Fruit fly (Drosophila melanogaster): ENCODE data around the gene Coq8.

The Coq8 gene

DNA sequence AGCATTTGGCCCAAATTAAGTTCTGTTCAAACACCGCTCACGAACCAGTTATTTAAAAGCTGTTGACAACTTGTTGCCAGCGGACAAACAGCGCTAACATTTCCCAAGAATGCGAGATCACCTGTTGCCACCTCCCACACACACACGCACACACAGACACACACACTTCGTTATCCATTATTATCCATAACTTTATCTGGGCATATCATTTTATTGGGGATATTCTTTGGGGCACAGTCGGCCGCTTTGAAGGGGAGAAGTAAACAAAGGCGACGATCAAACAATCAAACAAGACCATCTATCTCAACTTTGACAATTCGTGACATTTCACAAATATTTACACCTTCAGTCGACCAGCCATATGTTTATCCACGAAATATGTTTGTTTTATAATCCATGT is 11.8 kb downstream of the Coq8 start (continued):
- TF ChIP-seq CG2678 (tag; optimal IDR thresholded peaks at IDR 0.05) (peak; percentile 51), nmo (GFP tag; optimal IDR thresholded peaks at IDR 0.05) (no peak), h (optimal IDR thresholded peaks at IDR 0.05) (no peak), hth (optimal IDR thresholded peaks at IDR 0.05) (no peak), CG8281 (tag; optimal IDR thresholded peaks at IDR 0.05) (no peak), CG31441 (GFP tag; IDR thresholded peaks at IDR 0.05) (peak; percentile 47), jigr1 (GFP tag; IDR thresholded peaks at IDR 0.05) (no peak), fd96Cb (tag; optimal IDR thresholded peaks at IDR 0.05) (no peak), ash1 (GFP tag; optimal IDR thresholded peaks at IDR 0.05) (no peak), unpg (GFP tag; optimal IDR thresholded peaks at IDR 0.05) (peak; percentile 18), so (GFP tag; IDR thresholded peaks at IDR 0.05) (0 out of 3 replicates have a peak, but pooled peaks have one; percentile 23), btn (GFP tag; optimal IDR thresholded peaks at IDR 0.05) (no peak), tin (GFP tag; optimal IDR thresholded peaks at IDR 0.05) (no peak), lilli (GFP tag; optimal IDR thresholded peaks at IDR 0.05) (no peak), CG30020 (tag; optimal IDR thresholded peaks at IDR 0.05) (no peak), CrebB (tag; optimal IDR thresholded peaks at IDR 0.05) (no peak), CG31224 (GFP tag; IDR thresholded peaks at IDR 0.05) (no peak), Six4 (GFP tag; optimal IDR thresholded peaks at IDR 0.05) (no peak), Myb (GFP tag; optimal IDR thresholded peaks at IDR 0.05) (no peak), amos (GFP tag; IDR thresholded peaks at IDR 0.05; ENCODE audit: partially characterized antibody) (no peak), scrt (GFP tag; optimal IDR thresholded peaks at IDR 0.05) (peak; percentile 22), CG9609 (GFP tag; optimal IDR thresholded peaks at IDR 0.05) (no peak), al (GFP tag; IDR thresholded peaks at IDR 0.05) (no peak), lbe (GFP tag; optimal IDR thresholded peaks at IDR 0.05) (no peak), NK7.1 (GFP tag; optimal IDR thresholded peaks at IDR 0.05) (no peak), CG2712 (tag; optimal IDR thresholded peaks at IDR 0.05) (peak; percentile 31), CG13296 (GFP tag; optimal IDR thresholded peaks at IDR 0.05) (no peak), CG15601 (tag; optimal IDR thresholded peaks at IDR 0.05) (peak; percentile 60), CG11085 (GFP tag; IDR thresholded peaks at IDR 0.05) (no peak), twi (tag; optimal IDR thresholded peaks at IDR 0.05) (no peak), CG1233 (GFP tag; optimal IDR thresholded peaks at IDR 0.05) (peak; percentile 31), CG10267 (tag; optimal IDR thresholded peaks at IDR 0.05) (peak; percentile 26), Dbx (GFP tag; IDR thresholded peaks at IDR 0.05) (no peak), BEAF-32 (GFP tag; optimal IDR thresholded peaks at IDR 0.05) (no peak), MTF-1 (GFP tag; optimal IDR thresholded peaks at IDR 0.05; ENCODE audit: borderline replicate concordance) (peak; percentile 69), CG4617 (GFP tag; optimal IDR thresholded peaks at IDR 0.05; ENCODE audit: borderline replicate concordance) (no peak), Xbp1 (GFP tag; optimal IDR thresholded peaks at IDR 0.05) (no peak), Lim3 (GFP tag; IDR thresholded peaks at IDR 0.05) (no peak), CoRest (tag; optimal IDR thresholded peaks at IDR 0.05) (peak; percentile 7), Nf-YB (GFP tag; optimal IDR thresholded peaks at IDR 0.05) (no peak), bcd (GFP tag; optimal IDR thresholded peaks at IDR 0.05) (no peak), rib (GFP tag; IDR thresholded peaks at IDR 0.05) (no peak), CG17385 (GFP tag; optimal IDR thresholded peaks at IDR 0.05) (peak; percentile 17), CG8089 (GFP tag; optimal IDR thresholded peaks at IDR 0.05) (no peak), CG9876 (GFP tag; optimal IDR thresholded peaks at IDR 0.05) (no peak), pfk (GFP tag; optimal IDR thresholded peaks at IDR 0.05) (no peak), Oli (tag; optimal IDR thresholded peaks at IDR 0.05) (no peak), CG11456 (GFP tag; IDR thresholded peaks at IDR 0.05) (no peak), Awh (GFP tag; IDR thresholded peaks at IDR 0.05) (no peak; the same call in 1 of the 2 replicates), ato (GFP tag; IDR thresholded peaks at IDR 0.05; ENCODE audit: partially characterized antibody) (no peak), tgo (GFP tag; IDR thresholded peaks at IDR 0.05) (no peak), Eip74EF (GFP tag; optimal IDR thresholded peaks at IDR 0.05) (no peak)

Data from whole organism, embryonic.